Fruit fly (Drosophila melanogaster): ENCODE measurements around the gene tutl.

Gene tutl

dm6 chr2L:4282681-4283343, at the start of gene tutl:
Gene tutl, plus strand, starts transcription at chr2L:4283148.
- TF ChIP-seq EcR (GFP tag; optimal IDR thresholded peaks at IDR 0.05) (peak; percentile 76), CG8159 (tag; optimal IDR thresholded peaks at IDR 0.05) (peak; percentile 93), CG15710 (tag; optimal IDR thresholded peaks at IDR 0.05) (peak; percentile 88), CG12605 (GFP tag; IDR thresholded peaks at IDR 0.05) (peak; percentile 69), CG9948 (tag; optimal IDR thresholded peaks at IDR 0.05) (peak; percentile 92), CG10348 (GFP tag; IDR thresholded peaks at IDR 0.05) (0 out of 2 replicates have a peak, but pooled peaks have one; percentile 19), Ets98B (GFP tag; IDR thresholded peaks at IDR 0.05) (peak; percentile 46), CG14655 (GFP tag; optimal IDR thresholded peaks at IDR 0.05) (peak; percentile 92), CG4496 (GFP tag; IDR thresholded peaks at IDR 0.05) (peak; percentile 76), CG34367 (tag; optimal IDR thresholded peaks at IDR 0.05) (peak; percentile 86), rn (GFP tag; IDR thresholded peaks at IDR 0.05) (peak; percentile 71), CG13204 (GFP tag; optimal IDR thresholded peaks at IDR 0.05) (peak; percentile 89), Pif1B (GFP tag; optimal IDR thresholded peaks at IDR 0.05) (peak; percentile 86), gl (tag; optimal IDR thresholded peaks at IDR 0.05) (peak; percentile 88), fd96Ca (GFP tag; IDR thresholded peaks at IDR 0.05) (peak; percentile 83), Snoo (tag; optimal IDR thresholded peaks at IDR 0.05) (peak; percentile 93), Pif1A (GFP tag; optimal IDR thresholded peaks at IDR 0.05) (peak; percentile 89), CG32121 (GFP tag; IDR thresholded peaks at IDR 0.05) (peak; percentile 43; the same call in 1 of the 2 replicates), CG17806 (tag; optimal IDR thresholded peaks at IDR 0.05) (peak; percentile 92), CG8301 (tag; optimal IDR thresholded peaks at IDR 0.05) (peak; percentile 81), D1 (tag; optimal IDR thresholded peaks at IDR 0.05) (peak; percentile 83)

- TF ChIP-seq CG8159 (tag; optimal IDR thresholded peaks at IDR 0.05) (peak; percentile 21), CG17806 (tag; optimal IDR thresholded peaks at IDR 0.05) (no peak)
These were observed 41.4 kb upstream of the tutl start for dm6 chr2L:4241513-4241912.

dm6 chr2L:4246376-4246775, 36.6 kb upstream of the tutl start:
- TF ChIP-seq CG13204 (GFP tag; optimal IDR thresholded peaks at IDR 0.05) (no peak), D1 (tag; optimal IDR thresholded peaks at IDR 0.05) (no peak), CG12605 (GFP tag; IDR thresholded peaks at IDR 0.05) (no peak), Snoo (tag; optimal IDR thresholded peaks at IDR 0.05) (no peak), CG8159 (tag; optimal IDR thresholded peaks at IDR 0.05) (peak; percentile 21), CG17806 (tag; optimal IDR thresholded peaks at IDR 0.05) (peak; percentile 1), CG15710 (tag; optimal IDR thresholded peaks at IDR 0.05) (peak; percentile 12), CG4496 (GFP tag; IDR thresholded peaks at IDR 0.05) (no peak), CG9948 (tag; optimal IDR thresholded peaks at IDR 0.05) (no peak), CG8301 (tag; optimal IDR thresholded peaks at IDR 0.05) (no peak), rn (GFP tag; IDR thresholded peaks at IDR 0.05) (no peak), Pif1A (GFP tag; optimal IDR thresholded peaks at IDR 0.05) (no peak), CG14655 (GFP tag; optimal IDR thresholded peaks at IDR 0.05) (no peak), CG34367 (tag; optimal IDR thresholded peaks at IDR 0.05) (no peak), EcR (GFP tag; optimal IDR thresholded peaks at IDR 0.05) (no peak), CG10348 (GFP tag; IDR thresholded peaks at IDR 0.05) (no peak), Pif1B (GFP tag; optimal IDR thresholded peaks at IDR 0.05) (no peak), fd96Ca (GFP tag; IDR thresholded peaks at IDR 0.05) (no peak), Ets98B (GFP tag; IDR thresholded peaks at IDR 0.05) (no peak)

- TF ChIP-seq Pif1B (GFP tag; optimal IDR thresholded peaks at IDR 0.05) (no peak), CG14655 (GFP tag; optimal IDR thresholded peaks at IDR 0.05) (no peak), gl (tag; optimal IDR thresholded peaks at IDR 0.05) (no peak), CG9948 (tag; optimal IDR thresholded peaks at IDR 0.05) (no peak), EcR (GFP tag; optimal IDR thresholded peaks at IDR 0.05) (no peak), CG10348 (GFP tag; IDR thresholded peaks at IDR 0.05) (no peak), rn (GFP tag; IDR thresholded peaks at IDR 0.05) (no peak), CG17806 (tag; optimal IDR thresholded peaks at IDR 0.05) (no peak), CG4496 (GFP tag; IDR thresholded peaks at IDR 0.05) (no peak), CG32121 (GFP tag; IDR thresholded peaks at IDR 0.05) (no peak), D1 (tag; optimal IDR thresholded peaks at IDR 0.05) (no peak), fd96Ca (GFP tag; IDR thresholded peaks at IDR 0.05) (no peak)
These were observed 34.6 kb upstream of the tutl start for dm6 chr2L:4248314-4248713.

dm6 chr2L:4252832-4253473, 30.0 kb upstream of the tutl start:
- TF ChIP-seq D1 (tag; optimal IDR thresholded peaks at IDR 0.05) = no peak
- TF ChIP-seq EcR (GFP tag; optimal IDR thresholded peaks at IDR 0.05) = no peak
- TF ChIP-seq CG14655 (GFP tag; optimal IDR thresholded peaks at IDR 0.05) = peak; percentile 1
- TF ChIP-seq CG8301 (tag; optimal IDR thresholded peaks at IDR 0.05) = no peak
- no peak for TF ChIP-seq CG34367 (tag; optimal IDR thresholded peaks at IDR 0.05)
- TF ChIP-seq CG15710 (tag; optimal IDR thresholded peaks at IDR 0.05) = peak; percentile 2

dm6 chr2L:4254945-4255344, 28.0 kb upstream of the tutl start:
- TF ChIP-seq CG14655 (GFP tag; optimal IDR thresholded peaks at IDR 0.05) (no peak), CG8301 (tag; optimal IDR thresholded peaks at IDR 0.05) (no peak), CG17806 (tag; optimal IDR thresholded peaks at IDR 0.05) (no peak), CG12605 (GFP tag; IDR thresholded peaks at IDR 0.05) (no peak), EcR (GFP tag; optimal IDR thresholded peaks at IDR 0.05) (no peak), rn (GFP tag; IDR thresholded peaks at IDR 0.05) (no peak), CG9948 (tag; optimal IDR thresholded peaks at IDR 0.05) (no peak), CG4496 (GFP tag; IDR thresholded peaks at IDR 0.05) (no peak), Ets98B (GFP tag; IDR thresholded peaks at IDR 0.05) (no peak), CG13204 (GFP tag; optimal IDR thresholded peaks at IDR 0.05) (no peak), CG32121 (GFP tag; IDR thresholded peaks at IDR 0.05) (no peak), Snoo (tag; optimal IDR thresholded peaks at IDR 0.05) (no peak), Pif1B (GFP tag; optimal IDR thresholded peaks at IDR 0.05) (no peak)

Measured in whole organism, pupa.